Worm (Caenorhabditis elegans) whole organism, L4 larva: ENCODE results near the gene F08G2.7.

Experiments used
- ces-1 ChIP-seq: fragments of 150-350 bp; sonication (generic microtip); optimal IDR thresholded peaks from 4 replicates; lab custom pipeline; 2014; ENCODE audit warnings: missing biosample characterization, missing genetic modification reagents, missing genetic modification characterization
- dpl-1 ChIP-seq: fragments of 150-350 bp; optimal IDR thresholded peaks from 2 replicates; lab custom pipeline; 2014; ENCODE audit warnings: missing biosample characterization, missing genetic modification reagents, missing genetic modification characterization
- fos-1 ChIP-seq: fragments of 150-350 bp; optimal IDR thresholded peaks from 2 replicates; lab custom pipeline; 2014; ENCODE audit warnings: missing biosample characterization, missing genetic modification characterization
- nhr-237 ChIP-seq: sonication (generic microtip); optimal IDR thresholded peaks from 2 replicates; lab custom pipeline; 2017; ENCODE audit warnings: missing biosample characterization, missing genetic modification characterization
- pqm-1 ChIP-seq: sonication (generic microtip); optimal IDR thresholded peaks from 2 replicates; lab custom pipeline; 2017; ENCODE audit warnings: missing biosample characterization, missing genetic modification characterization

ce11 chrII:13834380-13835194 lies 6.4 kb downstream of the F08G2.7 start:
- peak; percentile 20 for TF ChIP-seq ces-1
- TF ChIP-seq pqm-1 = peak; percentile 35
- peak; percentile 9 for TF ChIP-seq fos-1 (tag; lab: Kevin White, UChicago)
- no peak for TF ChIP-seq nhr-237 (tag; lab: Kevin White, UChicago)
- TF ChIP-seq dpl-1 (GFP tag; lab: Kevin White, UChicago) = peak; percentile 82
